Fruit fly (Drosophila melanogaster) S2 (cell line): ENCODE measurements around the gene srw.

Experiments used
- CG8478 ChIP-seq: fragments of >200 bp; optimal IDR thresholded peaks from 2 replicates; lab custom pipeline; 2018
- CTCF ChIP-seq, 2 experiments: fragments of >200 bp; optimal IDR thresholded peaks; 2 replicates each; lab custom pipeline; 2018

- TF ChIP-seq CTCF (optimal IDR thresholded peaks at IDR 0.05; lab: Kevin White, UChicago): no peak
- no peak for TF ChIP-seq CG8478 (lab: Kevin White, UChicago)
These were observed 28.9 kb downstream of the srw start, which contains the start of the genes ago and CG1265 for dm6 chr3L:4254301-4254834.
